Fruit fly (Drosophila melanogaster) whole organism, adult: Measurements from ENCODE around the gene RpL36.
A peak's percentile ranks its signal among the peaks of the same experiment; 100 is the strongest.

Experiments
- CG11617 ChIP-seq: fragments of 200-800 bp; sonication (Bioruptor generic); optimal IDR thresholded peaks from 2 replicates; lab custom pipeline; 2017; ENCODE audit warnings: mild to moderate bottlenecking, missing biosample characterization, missing genetic modification reagents, missing genetic modification characterization
- CG12768 ChIP-seq: fragments of 200-800 bp; sonication (Bioruptor generic); optimal IDR thresholded peaks from 2 replicates; lab custom pipeline; 2017; ENCODE audit warnings: missing biosample characterization, missing genetic modification characterization, mild to moderate bottlenecking, moderate library complexity, missing genetic modification reagents
- CG14711 ChIP-seq: fragments of 200-800 bp; sonication (Bioruptor generic); optimal IDR thresholded peaks from 2 replicates; lab custom pipeline; 2018; ENCODE audit warnings: missing biosample characterization, mild to moderate bottlenecking, missing genetic modification characterization, moderate library complexity
- CG1620 ChIP-seq: fragments of 200-800 bp; sonication (Bioruptor generic); optimal IDR thresholded peaks from 2 replicates; lab custom pipeline; 2016; ENCODE audit warnings: missing biosample characterization, missing genetic modification characterization
- CG33017 ChIP-seq: fragments of 200-800 bp; sonication (Bioruptor generic); optimal IDR thresholded peaks from 2 replicates; lab custom pipeline; 2018; ENCODE audit warnings: missing biosample characterization, mild to moderate bottlenecking, missing genetic modification characterization, moderate library complexity
- CG5204 ChIP-seq: fragments of 200-800 bp; sonication (Bioruptor generic); optimal IDR thresholded peaks from 2 replicates; lab custom pipeline; 2016; ENCODE audit warnings: missing biosample characterization, missing genetic modification characterization
- CG7045 ChIP-seq: fragments of 200-800 bp; sonication (Bioruptor generic); optimal IDR thresholded peaks from 2 replicates; lab custom pipeline; 2017; ENCODE audit warnings: missing biosample characterization, mild to moderate bottlenecking, missing genetic modification characterization
- CG7101 ChIP-seq: fragments of 200-800 bp; sonication (Bioruptor generic); optimal IDR thresholded peaks from 2 replicates; lab custom pipeline; 2018; ENCODE audit warnings: missing biosample characterization, mild to moderate bottlenecking, missing genetic modification characterization, moderate library complexity
- Clk ChIP-seq: fragments of 200-800 bp; sonication (Bioruptor generic); optimal IDR thresholded peaks from 2 replicates; lab custom pipeline; 2017; ENCODE audit warnings: missing biosample characterization, missing genetic modification characterization
- Crg-1 ChIP-seq: fragments of 200-800 bp; sonication (Bioruptor generic); optimal IDR thresholded peaks from 2 replicates; lab custom pipeline; 2016; ENCODE audit warnings: missing biosample characterization, missing genetic modification characterization
- Hr96 ChIP-seq: fragments of 200-800 bp; sonication (Bioruptor generic); optimal IDR thresholded peaks from 2 replicates; lab custom pipeline; 2016; ENCODE audit warnings: missing biosample characterization, missing genetic modification characterization
- Mnt ChIP-seq: fragments of 200-800 bp; sonication (Bioruptor generic); optimal IDR thresholded peaks from 2 replicates; lab custom pipeline; 2016; ENCODE audit warnings: missing biosample characterization, mild to moderate bottlenecking, missing genetic modification characterization
- bab1 ChIP-seq: fragments of 200-800 bp; sonication (Bioruptor generic); optimal IDR thresholded peaks from 3 replicates; lab custom pipeline; 2019; ENCODE audit warnings: missing biosample characterization, mild to moderate bottlenecking, missing genetic modification characterization, moderate library complexity
- cic ChIP-seq: fragments of 200-800 bp; sonication (Bioruptor generic); optimal IDR thresholded peaks from 2 replicates; lab custom pipeline; 2017; ENCODE audit warnings: missing biosample characterization, mild to moderate bottlenecking, missing genetic modification characterization, moderate library complexity
- cnc ChIP-seq, 2 experiments: fragments of >200 bp; optimal IDR thresholded peaks; 2 replicates each; lab custom pipeline; 2017
- kay ChIP-seq: fragments of 200-800 bp; sonication (Bioruptor generic); peaks from one replicate; lab custom pipeline; 2016; ENCODE audit warnings: missing biosample characterization, missing genetic modification characterization, borderline replicate concordance
- ovo ChIP-seq: fragments of 200-800 bp; sonication (Bioruptor generic); optimal IDR thresholded peaks from 2 replicates; lab custom pipeline; 2016; ENCODE audit warnings: missing biosample characterization, missing genetic modification characterization
- pad ChIP-seq: fragments of 200-800 bp; sonication (Bioruptor generic); optimal IDR thresholded peaks from 3 replicates; lab custom pipeline; 2017; ENCODE audit warnings: missing biosample characterization, missing genetic modification characterization, mild to moderate bottlenecking, moderate library complexity, missing genetic modification reagents
- tj ChIP-seq: fragments of 200-800 bp; sonication (Bioruptor generic); optimal IDR thresholded peaks from 3 replicates; lab custom pipeline; 2017; ENCODE audit warnings: missing biosample characterization, mild to moderate bottlenecking, missing genetic modification characterization, moderate library complexity
- toe ChIP-seq: fragments of 200-800 bp; sonication (Bioruptor generic); optimal IDR thresholded peaks from 2 replicates; lab custom pipeline; 2016; ENCODE audit warnings: missing biosample characterization, missing genetic modification characterization

RpL36 gene

DNA sequence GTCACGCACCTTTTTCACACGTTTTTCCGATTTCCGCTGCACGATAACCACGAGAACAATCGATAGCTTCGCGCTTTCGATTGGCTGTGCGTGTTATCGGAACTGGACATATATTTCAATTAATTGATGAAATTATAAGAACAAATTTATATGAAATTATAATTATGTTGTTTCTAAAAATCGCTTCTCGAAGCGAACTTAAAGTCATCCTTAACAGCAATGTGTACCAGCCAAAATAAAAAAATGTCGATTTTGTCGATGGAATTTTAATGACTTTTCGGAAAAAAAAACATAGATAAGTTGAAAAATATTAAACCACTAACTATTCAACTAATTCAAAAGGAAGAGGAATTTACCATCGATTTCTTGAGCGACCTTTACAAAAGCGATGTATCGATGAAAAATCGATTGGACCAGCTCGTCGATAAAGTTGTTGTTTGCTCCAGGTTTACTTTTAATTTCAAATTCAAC is 4.1 kb downstream of the RpL36 start, which contains the start of the genes CG13364 and Hinfp:
TSS of gene CG13364 (minus strand) at position 47 of the 471 bp plus-strand sequence.
TSS of gene Hinfp (plus strand) at position 386 of the 471 bp plus-strand sequence.
- TF ChIP-seq bab1 (GFP tag; lab: Kevin White, UChicago) (peak; percentile 12), tj (no peak), Mnt (GFP tag; lab: Kevin White, UChicago) (peak; percentile 77)

DNA sequence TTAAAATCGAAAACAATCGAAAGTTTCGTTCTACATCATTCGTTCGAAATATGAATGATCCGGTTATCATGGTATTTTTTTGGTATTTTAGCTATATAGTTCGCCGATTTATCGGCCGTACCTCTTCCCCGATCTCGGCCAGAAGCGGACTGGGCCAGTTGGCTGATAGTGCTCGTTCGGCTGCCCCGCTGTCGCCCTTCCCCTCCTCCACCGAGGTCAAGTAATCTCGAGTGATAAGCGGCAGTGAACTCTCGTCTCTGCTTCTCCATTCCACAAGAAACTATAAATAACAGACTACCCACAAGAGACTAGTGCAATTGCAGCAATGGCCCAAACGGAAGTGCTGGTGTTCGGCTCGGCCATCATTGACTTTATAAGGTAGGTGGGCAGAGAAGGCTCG is 5.9 kb downstream of the RpL36 start, which contains the start of gene CG13369:
TSS of gene CG13369 (plus strand) at position 112 of the 400 bp plus-strand sequence.
- TF ChIP-seq bab1 (GFP tag; lab: Kevin White, UChicago) = no peak
- no peak for TF ChIP-seq pad (GFP tag; lab: Kevin White, UChicago)
- no peak for TF ChIP-seq toe (GFP tag; lab: Kevin White, UChicago)
- no peak for TF ChIP-seq CG1620 (GFP tag; lab: Kevin White, UChicago)
- no peak for TF ChIP-seq kay
- TF ChIP-seq CG11617 = no peak
- no peak for TF ChIP-seq Clk (GFP tag; lab: Kevin White, UChicago)
- no peak for TF ChIP-seq cic
- TF ChIP-seq Crg-1 (GFP tag; lab: Kevin White, UChicago) = no peak
- no peak for TF ChIP-seq CG7101 (tag; lab: Kevin White, UChicago)
- TF ChIP-seq CG14711 (tag; lab: Kevin White, UChicago) = no peak
- TF ChIP-seq CG33017 (tag; lab: Kevin White, UChicago) = no peak
- no peak for TF ChIP-seq tj
- no peak for TF ChIP-seq CG5204 (GFP tag; lab: Kevin White, UChicago)

dm6 chrX:621132-621555 is 8.1 kb downstream of the RpL36 start, which contains the start of the genes CG13365 and Vsp37A:
Gene CG13365, minus strand, starts transcription at chrX:621215.
Gene Vsp37A, plus strand, starts transcription at chrX:621530.
- TF ChIP-seq Mnt (GFP tag; lab: Kevin White, UChicago) (peak; percentile 71), CG33017 (tag; lab: Kevin White, UChicago) (no peak), toe (GFP tag; lab: Kevin White, UChicago) (peak; percentile 69), CG7101 (tag; lab: Kevin White, UChicago) (peak; percentile 49), Hr96 (GFP tag; lab: Kevin White, UChicago) (no peak), Crg-1 (GFP tag; lab: Kevin White, UChicago) (peak; percentile 69), ovo (GFP tag; lab: Kevin White, UChicago) (peak; percentile 60), CG5204 (GFP tag; lab: Kevin White, UChicago) (no peak), pad (GFP tag; lab: Kevin White, UChicago) (peak; percentile 38), cnc (optimal IDR thresholded peaks at IDR 0.05; lab: Kevin White, UChicago) (no peak), kay (no peak), CG1620 (GFP tag; lab: Kevin White, UChicago) (peak; percentile 83), CG12768 (GFP tag; lab: Kevin White, UChicago) (peak; percentile 1), CG7045 (peak; percentile 48), tj (peak; percentile 41), Clk (GFP tag; lab: Kevin White, UChicago) (no peak), bab1 (GFP tag; lab: Kevin White, UChicago) (peak; percentile 47), cic (no peak), CG11617 (peak; percentile 78), CG14711 (tag; lab: Kevin White, UChicago) (peak; percentile 15)

- peak; percentile 6 for TF ChIP-seq tj
- TF ChIP-seq CG14711 (tag; lab: Kevin White, UChicago) = no peak
- peak; percentile 50 for TF ChIP-seq bab1 (GFP tag; lab: Kevin White, UChicago)
- TF ChIP-seq CG7101 (tag; lab: Kevin White, UChicago) = no peak
Measured at dm6 chrX:620102-620430, 9.2 kb downstream of the RpL36 start, which contains the start of gene spdi. Gene spdi, minus strand, starts transcription at chrX:620195.

- TF ChIP-seq ovo (GFP tag; lab: Kevin White, UChicago) = peak; percentile 82
- TF ChIP-seq Clk (GFP tag; lab: Kevin White, UChicago) = no peak
- no peak for TF ChIP-seq tj
- TF ChIP-seq pad (GFP tag; lab: Kevin White, UChicago) = peak; percentile 94
Measured at dm6 chrX:619220-620101, 9.8 kb downstream of the RpL36 start.

DNA sequence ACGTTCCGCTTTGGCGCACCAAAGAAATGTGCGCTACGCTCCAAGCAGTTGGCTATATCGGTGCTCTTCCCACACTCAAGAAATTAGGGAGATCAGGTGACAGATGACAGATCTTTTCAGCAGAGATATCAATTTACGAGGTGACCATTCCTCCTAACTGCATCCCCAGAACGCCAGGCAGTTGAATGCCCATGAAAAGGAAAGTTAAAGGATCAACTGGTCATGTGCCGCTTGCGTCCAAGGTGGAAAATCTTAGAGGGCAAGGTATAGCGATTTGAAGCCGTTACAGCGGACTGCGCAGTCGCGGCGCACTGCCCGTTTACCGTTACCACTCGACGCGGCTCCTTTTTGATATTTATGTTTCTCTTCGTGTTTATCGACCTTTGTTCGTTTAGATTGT is 10.7 kb downstream of the RpL36 start:
- TF ChIP-seq bab1 (GFP tag; lab: Kevin White, UChicago) = peak; percentile 27
- TF ChIP-seq CG1620 (GFP tag; lab: Kevin White, UChicago) = no peak
- TF ChIP-seq Crg-1 (GFP tag; lab: Kevin White, UChicago) = no peak
- TF ChIP-seq Mnt (GFP tag; lab: Kevin White, UChicago) = no peak
- no peak for TF ChIP-seq cic
- TF ChIP-seq tj = no peak
- no peak for TF ChIP-seq Hr96 (GFP tag; lab: Kevin White, UChicago)
- TF ChIP-seq ovo (GFP tag; lab: Kevin White, UChicago) = peak; percentile 66
- TF ChIP-seq CG12768 (GFP tag; lab: Kevin White, UChicago) = no peak
